Fruit fly (Drosophila melanogaster): ENCODE data around the gene Rpt3.

The Rpt3 gene

dm6 chrX:11153826-11154510, 29.1 kb downstream of the Rpt3 start, which contains the start of the genes rtv and Dlic (continued):
- TF ChIP-seq pita (GFP tag; optimal IDR thresholded peaks at IDR 0.05) (peak; percentile 8), crc (GFP tag; optimal IDR thresholded peaks at IDR 0.05) (no peak), Gug (GFP tag; IDR thresholded peaks at IDR 0.05) (0 out of 4 replicates have a peak, but pooled peaks have one; percentile 13), D19B (GFP tag; optimal IDR thresholded peaks at IDR 0.05) (peak; percentile 57), tll (GFP tag; optimal IDR thresholded peaks at IDR 0.05) (no peak), CG16813 (GFP tag; IDR thresholded peaks at IDR 0.05; ENCODE audit: partially characterized antibody) (peak; percentile 73), CG14710 (tag; optimal IDR thresholded peaks at IDR 0.05) (peak; percentile 63), tap (tag; optimal IDR thresholded peaks at IDR 0.05) (no peak), CG17829 (tag; optimal IDR thresholded peaks at IDR 0.05) (peak; percentile 45), pzg (GFP tag; optimal IDR thresholded peaks at IDR 0.05) (peak; percentile 63), CG5245 (GFP tag; optimal IDR thresholded peaks at IDR 0.05) (peak; percentile 32), CG10209 (GFP tag; optimal IDR thresholded peaks at IDR 0.05) (no peak), Dref (GFP tag; IDR thresholded peaks at IDR 0.05) (peak; percentile 60), Dp (GFP tag; optimal IDR thresholded peaks at IDR 0.05) (peak; percentile 50), sd (tag; optimal IDR thresholded peaks at IDR 0.05) (peak; percentile 57), prd (optimal IDR thresholded peaks at IDR 0.05) (no peak), prd (GFP tag; IDR thresholded peaks at IDR 0.05) (0 out of 3 replicates have a peak, but pooled peaks have one; percentile 16), CG30403 (GFP tag; optimal IDR thresholded peaks at IDR 0.05) (peak; percentile 54), Sox100B (GFP tag; optimal IDR thresholded peaks at IDR 0.05) (no peak), ham (GFP tag; IDR thresholded peaks at IDR 0.05) (no peak), exex (tag; optimal IDR thresholded peaks at IDR 0.05) (peak; percentile 20), Fer3 (tag; optimal IDR thresholded peaks at IDR 0.05) (no peak), CG2116 (GFP tag; optimal IDR thresholded peaks at IDR 0.05) (peak; percentile 67), CG8924 (tag; optimal IDR thresholded peaks at IDR 0.05) (peak; percentile 30), Hey (tag; optimal IDR thresholded peaks at IDR 0.05) (no peak), CG15269 (tag; optimal IDR thresholded peaks at IDR 0.05) (peak; percentile 17), Taf1 (GFP tag; IDR thresholded peaks at IDR 0.05) (no peak), CG13287 (GFP tag; IDR thresholded peaks at IDR 0.05; ENCODE audit: partially characterized antibody) (peak; percentile 87), sob (GFP tag; IDR thresholded peaks at IDR 0.05) (no peak), CG6791 (GFP tag; IDR thresholded peaks at IDR 0.05; ENCODE audit: partially characterized antibody) (peak; percentile 69; the same call in 2 of the 3 replicates), Rfx (GFP tag; IDR thresholded peaks at IDR 0.05) (peak; percentile 44; the same call in 1 of the 2 replicates), grau (tag; optimal IDR thresholded peaks at IDR 0.05) (peak; percentile 21), CG11723 (GFP tag; optimal IDR thresholded peaks at IDR 0.05) (no peak), org-1 (GFP tag; optimal IDR thresholded peaks at IDR 0.05) (no peak), gem (tag; optimal IDR thresholded peaks at IDR 0.05) (peak; percentile 20), CG34224 (GFP tag; IDR thresholded peaks at IDR 0.05; ENCODE audit: partially characterized antibody) (peak; percentile 65; the same call in 2 of the 3 replicates), C15 (GFP tag; IDR thresholded peaks at IDR 0.05) (no peak), CG6254 (GFP tag; optimal IDR thresholded peaks at IDR 0.05) (no peak), CG17385 (GFP tag; optimal IDR thresholded peaks at IDR 0.05) (peak; percentile 92), CG8359 (GFP tag; optimal IDR thresholded peaks at IDR 0.05; ENCODE audit: borderline replicate concordance) (no peak), Rx (GFP tag; IDR thresholded peaks at IDR 0.05) (no peak), ase (GFP tag; IDR thresholded peaks at IDR 0.05) (no peak), amos (GFP tag; IDR thresholded peaks at IDR 0.05; ENCODE audit: partially characterized antibody) (peak; percentile 76), CG1233 (GFP tag; optimal IDR thresholded peaks at IDR 0.05) (peak; percentile 17), Meics (GFP tag; optimal IDR thresholded peaks at IDR 0.05) (peak; percentile 7), CG2712 (tag; optimal IDR thresholded peaks at IDR 0.05) (peak; percentile 65), ind (GFP tag; optimal IDR thresholded peaks at IDR 0.05) (peak; percentile 25), Atf3 (GFP tag; optimal IDR thresholded peaks at IDR 0.05) (peak; percentile 32), psq (GFP tag; optimal IDR thresholded peaks at IDR 0.05) (peak; percentile 99)
